Worm (Caenorhabditis elegans) whole organism, mixed stage, embryonic: Measurements from ENCODE around the gene nlp-57.
A peak's percentile ranks its signal among the peaks of the same experiment; 100 is the strongest.

ENCODE experiments used
- M03D4.4 ChIP-seq: sonication (generic microtip); optimal IDR thresholded peaks from 2 replicates; lab custom pipeline; 2017; ENCODE audit warnings: mild to moderate bottlenecking, missing genetic modification characterization, missing compliant biosample characterization
- drap-1 ChIP-seq: fragments of 200-800 bp; sonication (Bioruptor generic); optimal IDR thresholded peaks from 3 replicates; lab custom pipeline; 2018; ENCODE audit warnings: mild to moderate bottlenecking, missing genetic modification characterization, missing compliant biosample characterization
- flh-1 ChIP-seq: fragments of 200-800 bp; sonication (Bioruptor generic); optimal IDR thresholded peaks from 2 replicates; lab custom pipeline; 2018; ENCODE audit warnings: mild to moderate bottlenecking, missing genetic modification characterization, moderate library complexity, missing compliant biosample characterization
- lin-13 ChIP-seq: fragments of 150-350 bp; optimal IDR thresholded peaks from 2 replicates; lab custom pipeline; 2014; ENCODE audit warnings: missing biosample characterization, missing genetic modification characterization
- mab-5 ChIP-seq: fragments of 150-350 bp; optimal IDR thresholded peaks from 2 replicates; lab custom pipeline; 2014; ENCODE audit warnings: missing biosample characterization, missing genetic modification characterization
- mls-2 ChIP-seq: sonication (generic microtip); optimal IDR thresholded peaks from 2 replicates; lab custom pipeline; 2016; ENCODE audit warnings: mild to moderate bottlenecking, missing genetic modification characterization, moderate library complexity, missing compliant biosample characterization
- nhr-237 ChIP-seq: fragments of 150-350 bp; optimal IDR thresholded peaks from 2 replicates; lab custom pipeline; 2014; ENCODE audit warnings: missing biosample characterization, missing genetic modification characterization
- nhr-76 ChIP-seq: sonication (generic microtip); optimal IDR thresholded peaks from 2 replicates; lab custom pipeline; 2017; ENCODE audit warnings: missing biosample characterization, missing genetic modification characterization
- sptf-1 ChIP-seq: sonication (generic microtip); optimal IDR thresholded peaks from 2 replicates; lab custom pipeline; 2017; ENCODE audit warnings: mild to moderate bottlenecking, missing genetic modification characterization, moderate library complexity, missing compliant biosample characterization
- unc-39 ChIP-seq: fragments of 150-350 bp; optimal IDR thresholded peaks from 2 replicates; lab custom pipeline; 2014; ENCODE audit warnings: missing biosample characterization, missing genetic modification characterization
- zip-8 ChIP-seq: fragments of 150-350 bp; optimal IDR thresholded peaks from 2 replicates; lab custom pipeline; 2014; ENCODE audit warnings: missing biosample characterization, missing genetic modification characterization
- ztf-11 ChIP-seq: fragments of 150-350 bp; optimal IDR thresholded peaks from 2 replicates; lab custom pipeline; 2014; ENCODE audit warnings: missing biosample characterization, missing genetic modification characterization

DNA sequence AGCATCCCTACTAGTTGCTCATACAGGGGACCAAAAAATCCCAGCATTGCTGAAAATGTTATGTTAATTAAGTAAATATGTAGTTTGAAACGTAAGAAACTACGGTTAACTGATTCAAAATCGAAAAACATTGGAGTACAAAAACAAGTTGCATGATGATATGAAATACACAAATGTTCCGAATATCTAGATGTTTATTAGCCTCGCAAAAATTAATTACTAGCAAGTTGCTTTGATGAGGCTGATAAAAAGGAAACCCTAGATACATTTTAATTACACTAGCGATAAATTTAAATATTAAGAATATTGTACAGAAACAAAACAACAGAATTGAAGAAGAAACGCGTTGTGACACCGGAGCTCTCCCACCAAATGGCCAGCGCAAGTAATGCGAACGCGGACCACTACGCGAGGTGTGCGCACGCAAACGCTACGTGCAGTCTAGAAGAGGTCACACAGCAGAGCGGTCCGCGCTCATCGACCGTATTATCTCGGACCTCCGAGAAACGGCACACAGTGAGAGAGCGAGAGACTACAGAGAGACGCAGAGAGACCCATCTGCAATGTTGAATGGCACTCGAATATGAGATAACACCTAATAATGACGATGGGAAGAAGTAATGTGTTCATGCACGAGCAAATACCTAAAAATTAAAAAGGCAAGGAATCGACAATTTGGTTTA lies 20.0 kb upstream of the nlp-57 start, which contains the start of gene inx-2:
- TF ChIP-seq ztf-11 (tag; lab: Kevin White, UChicago) (peak; percentile 10), unc-39 (no peak), mab-5 (tag; lab: Kevin White, UChicago) (no peak), mls-2 (tag; lab: Kevin White, UChicago) (peak; percentile 39), flh-1 (GFP tag; lab: Kevin White, UChicago) (no peak), nhr-237 (tag; lab: Kevin White, UChicago) (no peak), nhr-76 (tag; lab: Kevin White, UChicago) (no peak), M03D4.4 (tag; lab: Kevin White, UChicago) (no peak), zip-8 (tag; lab: Kevin White, UChicago) (no peak), lin-13 (tag; lab: Kevin White, UChicago) (no peak), drap-1 (GFP tag; lab: Kevin White, UChicago) (no peak), sptf-1 (no peak)
